Comparison of ENCODE assay signal across 5 fruit fly cellular contexts in the genomic region with DNA sequence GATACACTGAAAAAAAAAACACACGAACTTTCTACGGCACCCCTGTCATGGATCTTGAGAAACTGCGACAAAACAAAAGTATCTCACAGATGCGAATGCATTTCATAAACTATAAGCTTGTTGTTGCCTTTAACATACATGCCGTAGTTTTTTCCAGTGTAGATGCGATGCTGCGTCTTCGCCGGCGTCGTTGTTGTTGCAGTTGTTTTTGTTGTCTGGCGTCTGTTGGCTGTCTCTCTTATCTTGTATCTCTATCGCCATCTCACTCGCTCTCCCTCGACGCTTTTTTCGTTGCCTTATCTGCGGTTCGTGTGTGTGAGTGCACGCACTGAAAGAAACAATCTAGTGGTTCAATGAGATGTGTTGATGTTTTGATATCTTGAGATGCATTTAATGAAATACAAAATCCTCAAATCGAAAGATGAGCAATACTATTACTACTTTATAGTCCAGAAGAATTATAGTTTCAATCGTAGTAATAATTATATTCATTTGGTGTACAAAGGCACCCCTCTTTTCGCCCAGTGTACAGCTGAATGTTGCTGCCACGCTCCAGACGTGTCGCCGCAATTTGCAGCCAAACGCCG.
TF ChIP-seq lines count a peak whose summit lies in the region.

No protein-coding gene starts in this region.

- peak; percentile 56 for TF ChIP-seq CTCF in whole organism, embryonic (GFP tag; optimal IDR thresholded peaks at IDR 0.05; lab: Kevin White, UChicago)

TF ChIP-seq in whole organism, adult, 20 proteins besides CTCF, POLR2A, EP300 and RAD21 (continues in another document):
- peak; percentile 51 for TF ChIP-seq tj (GFP tag; optimal IDR thresholded peaks at IDR 0.05; lab: Kevin White, UChicago)
- peak; percentile 15 for TF ChIP-seq pad (GFP tag; optimal IDR thresholded peaks at IDR 0.05; lab: Kevin White, UChicago)
- peak; percentile 36 for TF ChIP-seq Clk (GFP tag; optimal IDR thresholded peaks at IDR 0.05; lab: Kevin White, UChicago)
- TF ChIP-seq CG11617 (GFP tag; optimal IDR thresholded peaks at IDR 0.05; lab: Kevin White, UChicago) = peak; percentile 59
- TF ChIP-seq cic (GFP tag; optimal IDR thresholded peaks at IDR 0.05; lab: Kevin White, UChicago) = peak; percentile 29
- no peak for TF ChIP-seq ovo (GFP tag; optimal IDR thresholded peaks at IDR 0.05; lab: Kevin White, UChicago)
- TF ChIP-seq Mnt (GFP tag; optimal IDR thresholded peaks at IDR 0.05; lab: Kevin White, UChicago) = peak; percentile 26
- TF ChIP-seq CG5204 (GFP tag; optimal IDR thresholded peaks at IDR 0.05; lab: Kevin White, UChicago) = peak; percentile 69
- peak; percentile 58 for TF ChIP-seq CG33017 (tag; optimal IDR thresholded peaks at IDR 0.05; lab: Kevin White, UChicago)
- TF ChIP-seq CG7045 (GFP tag; optimal IDR thresholded peaks at IDR 0.05; lab: Kevin White, UChicago) = peak; percentile 55
- peak; percentile 48 for TF ChIP-seq CG1620 (GFP tag; optimal IDR thresholded peaks at IDR 0.05; lab: Kevin White, UChicago)
- TF ChIP-seq CG12768 (GFP tag; optimal IDR thresholded peaks at IDR 0.05; lab: Kevin White, UChicago) = peak; percentile 59
- TF ChIP-seq kay (GFP tag; lab: Kevin White, UChicago; ENCODE audit: borderline replicate concordance) = no peak
- TF ChIP-seq bab1 (GFP tag; optimal IDR thresholded peaks at IDR 0.05; lab: Kevin White, UChicago) = no peak
- peak; percentile 81 for TF ChIP-seq Hr96 (GFP tag; optimal IDR thresholded peaks at IDR 0.05; lab: Kevin White, UChicago)
- TF ChIP-seq CG7101 (tag; optimal IDR thresholded peaks at IDR 0.05; lab: Kevin White, UChicago) = peak; percentile 70

TF ChIP-seq in whole organism, embryonic, 481 proteins besides CTCF, POLR2A, EP300 and RAD21 (continues in another document):
- peak; percentile 91 for TF ChIP-seq Abd-B (GFP tag; optimal IDR thresholded peaks at IDR 0.05; lab: Kevin White, UChicago)
- peak; percentile 93 for TF ChIP-seq CG16779 (GFP tag; IDR thresholded peaks at IDR 0.05; lab: Robert Waterston, UW)
- peak; percentile 98 for TF ChIP-seq CG8290 (GFP tag; optimal IDR thresholded peaks at IDR 0.05; lab: Kevin White, UChicago)
- peak; percentile 93 to 94 for TF ChIP-seq CG8290 (tag; optimal IDR thresholded peaks at IDR 0.05; lab: Kevin White, UChicago)
- TF ChIP-seq B-H2 (GFP tag; optimal IDR thresholded peaks at IDR 0.05; lab: Kevin White, UChicago) = peak; percentile 79
- peak; percentile 93 for TF ChIP-seq CG2120 (GFP tag; optimal IDR thresholded peaks at IDR 0.05; lab: Kevin White, UChicago)
- peak; percentile 85 for TF ChIP-seq Ets97D (GFP tag; optimal IDR thresholded peaks at IDR 0.05; lab: Kevin White, UChicago)
- TF ChIP-seq sc (optimal IDR thresholded peaks at IDR 0.05; lab: Kevin White, UChicago) = no peak
- TF ChIP-seq sc (GFP tag; optimal IDR thresholded peaks at IDR 0.05; lab: Kevin White, UChicago) = peak; percentile 68
- TF ChIP-seq Scr (GFP tag; IDR thresholded peaks at IDR 0.05; lab: Robert Waterston, UW; ENCODE audit: partially characterized antibody) = no peak
- TF ChIP-seq dpn (GFP tag; optimal IDR thresholded peaks at IDR 0.05; lab: Kevin White, UChicago) = peak; percentile 98
- peak; percentile 91 for TF ChIP-seq CG4328 (GFP tag; optimal IDR thresholded peaks at IDR 0.05; lab: Kevin White, UChicago)
- TF ChIP-seq Ptx1 (GFP tag; IDR thresholded peaks at IDR 0.05; lab: Robert Waterston, UW) = peak; percentile 96
- no peak for TF ChIP-seq sna (GFP tag; IDR thresholded peaks at IDR 0.05; lab: Robert Waterston, UW; ENCODE audit: partially characterized antibody)
- peak; percentile 98 for TF ChIP-seq CG33213 (GFP tag; optimal IDR thresholded peaks at IDR 0.05; lab: Kevin White, UChicago)
- peak; percentile 96 for TF ChIP-seq CG10959 (GFP tag; IDR thresholded peaks at IDR 0.05; lab: Robert Waterston, UW)
- peak; percentile 97 for TF ChIP-seq slp2 (GFP tag; optimal IDR thresholded peaks at IDR 0.05; lab: Kevin White, UChicago)

TF ChIP-seq in whole organism, prepupa, 60 proteins besides CTCF, POLR2A, EP300 and RAD21 (continues in another document):
- TF ChIP-seq svp (GFP tag; lab: Kevin White, UChicago) (peak; percentile 99), CG6792 (GFP tag; optimal IDR thresholded peaks at IDR 0.05; lab: Kevin White, UChicago) (peak; percentile 98), CG32006 (GFP tag; optimal IDR thresholded peaks at IDR 0.05; lab: Kevin White, UChicago) (peak; percentile 97), Met (GFP tag; optimal IDR thresholded peaks at IDR 0.05; lab: Kevin White, UChicago) (peak; percentile 97), Sox15 (GFP tag; optimal IDR thresholded peaks at IDR 0.05; lab: Kevin White, UChicago) (peak; percentile 96), cyc (GFP tag; optimal IDR thresholded peaks at IDR 0.05; lab: Kevin White, UChicago) (peak; percentile 99), CG15336 (GFP tag; IDR thresholded peaks at IDR 0.05; lab: Robert Waterston, UW) (peak; percentile 95), CG10631 (GFP tag; optimal IDR thresholded peaks at IDR 0.05; lab: Kevin White, UChicago) (peak; percentile 97), CG3032 (tag; optimal IDR thresholded peaks at IDR 0.05; lab: Kevin White, UChicago) (peak; percentile 74), Ets21C (GFP tag; optimal IDR thresholded peaks at IDR 0.05; lab: Kevin White, UChicago) (peak; percentile 96), Sox102F (GFP tag; optimal IDR thresholded peaks at IDR 0.05; lab: Kevin White, UChicago) (peak; percentile 97), Eip75B (GFP tag; optimal IDR thresholded peaks at IDR 0.05; lab: Kevin White, UChicago) (peak; percentile 98), CG8632 (GFP tag; optimal IDR thresholded peaks at IDR 0.05; lab: Kevin White, UChicago) (peak; percentile 95), spab (GFP tag; optimal IDR thresholded peaks at IDR 0.05; lab: Kevin White, UChicago) (peak; percentile 97), fd85E (GFP tag; optimal IDR thresholded peaks at IDR 0.05; lab: Kevin White, UChicago) (peak; percentile 94), CG8319 (GFP tag; optimal IDR thresholded peaks at IDR 0.05; lab: Kevin White, UChicago) (peak; percentile 95), CG11762 (GFP tag; optimal IDR thresholded peaks at IDR 0.05; lab: Kevin White, UChicago; ENCODE audit: insufficient read depth) (peak; percentile 97)

TF ChIP-seq in whole organism, pupa, 21 proteins besides CTCF, POLR2A, EP300 and RAD21 (continues in another document):
- TF ChIP-seq CG4496 (GFP tag; IDR thresholded peaks at IDR 0.05; lab: Robert Waterston, UW) (peak; percentile 98), CG8301 (tag; optimal IDR thresholded peaks at IDR 0.05; lab: Kevin White, UChicago) (peak; percentile 92), CG8159 (tag; optimal IDR thresholded peaks at IDR 0.05; lab: Kevin White, UChicago) (peak; percentile 94), CG14655 (GFP tag; optimal IDR thresholded peaks at IDR 0.05; lab: Kevin White, UChicago) (peak; percentile 96), EcR (GFP tag; optimal IDR thresholded peaks at IDR 0.05; lab: Kevin White, UChicago) (no peak), CG10348 (GFP tag; IDR thresholded peaks at IDR 0.05; lab: Robert Waterston, UW) (peak; percentile 79), rn (GFP tag; IDR thresholded peaks at IDR 0.05; lab: Robert Waterston, UW) (peak; percentile 94), CG15710 (tag; optimal IDR thresholded peaks at IDR 0.05; lab: Kevin White, UChicago) (peak; percentile 95), CG9948 (tag; optimal IDR thresholded peaks at IDR 0.05; lab: Kevin White, UChicago) (peak; percentile 86), Pif1B (GFP tag; optimal IDR thresholded peaks at IDR 0.05; lab: Kevin White, UChicago) (peak; percentile 95), Ets98B (GFP tag; IDR thresholded peaks at IDR 0.05; lab: Robert Waterston, UW) (peak; percentile 97), CG17806 (tag; optimal IDR thresholded peaks at IDR 0.05; lab: Kevin White, UChicago) (peak; percentile 92), CG32121 (GFP tag; IDR thresholded peaks at IDR 0.05; lab: Robert Waterston, UW) (peak; percentile 92), CG34367 (tag; optimal IDR thresholded peaks at IDR 0.05; lab: Kevin White, UChicago) (peak; percentile 92), D1 (tag; optimal IDR thresholded peaks at IDR 0.05; lab: Kevin White, UChicago) (peak; percentile 27), gl (tag; optimal IDR thresholded peaks at IDR 0.05; lab: Kevin White, UChicago) (peak; percentile 89), CG13204 (GFP tag; optimal IDR thresholded peaks at IDR 0.05; lab: Kevin White, UChicago) (peak; percentile 95), Pif1A (GFP tag; optimal IDR thresholded peaks at IDR 0.05; lab: Kevin White, UChicago) (peak; percentile 98), fd96Ca (GFP tag; IDR thresholded peaks at IDR 0.05; lab: Robert Waterston, UW) (peak; percentile 98)

TF ChIP-seq in whole organism, wandering third instar larva, 38 proteins besides CTCF, POLR2A, EP300 and RAD21 (continues in another document):
- TF ChIP-seq pan (optimal IDR thresholded peaks at IDR 0.05; lab: Kevin White, UChicago) (no peak), fru (GFP tag; optimal IDR thresholded peaks at IDR 0.05; lab: Kevin White, UChicago) (peak; percentile 98), foxo (GFP tag; optimal IDR thresholded peaks at IDR 0.05; lab: Kevin White, UChicago) (peak; percentile 86 to 99), HLH106 (tag; optimal IDR thresholded peaks at IDR 0.05; lab: Kevin White, UChicago) (peak; percentile 79), Vsx2 (GFP tag; optimal IDR thresholded peaks at IDR 0.05; lab: Kevin White, UChicago; ENCODE audit: partially characterized antibody) (no peak), OdsH (GFP tag; optimal IDR thresholded peaks at IDR 0.05; lab: Kevin White, UChicago) (peak; percentile 95), woc (GFP tag; optimal IDR thresholded peaks at IDR 0.05; lab: Kevin White, UChicago) (peak; percentile 92), Hnf4 (GFP tag; optimal IDR thresholded peaks at IDR 0.05; lab: Kevin White, UChicago) (peak; percentile 97), Jra (GFP tag; optimal IDR thresholded peaks at IDR 0.05; lab: Kevin White, UChicago) (peak; percentile 93), rgr (GFP tag; optimal IDR thresholded peaks at IDR 0.05; lab: Kevin White, UChicago) (peak; percentile 97), usp (GFP tag; optimal IDR thresholded peaks at IDR 0.05; lab: Kevin White, UChicago) (no peak), sv (GFP tag; optimal IDR thresholded peaks at IDR 0.05; lab: Kevin White, UChicago) (peak; percentile 99), brk (GFP tag; optimal IDR thresholded peaks at IDR 0.05; lab: Kevin White, UChicago) (peak; percentile 88), br (GFP tag; optimal IDR thresholded peaks at IDR 0.05; lab: Kevin White, UChicago) (peak; percentile 98), GATAd (GFP tag; optimal IDR thresholded peaks at IDR 0.05; lab: Kevin White, UChicago) (peak; percentile 90), CG9705 (GFP tag; optimal IDR thresholded peaks at IDR 0.05; lab: Kevin White, UChicago) (peak; percentile 93), Myc (optimal IDR thresholded peaks at IDR 0.05; lab: Kevin White, UChicago) (no peak), dmrt93B (GFP tag; optimal IDR thresholded peaks at IDR 0.05; lab: Kevin White, UChicago) (peak; percentile 94), Dfd (GFP tag; optimal IDR thresholded peaks at IDR 0.05; lab: Kevin White, UChicago) (no peak), CrebA (GFP tag; optimal IDR thresholded peaks at IDR 0.05; lab: Kevin White, UChicago; ENCODE audit: borderline replicate concordance) (no peak), Sp1 (GFP tag; optimal IDR thresholded peaks at IDR 0.05; lab: Kevin White, UChicago) (peak; percentile 93), N (GFP tag; optimal IDR thresholded peaks at IDR 0.05; lab: Kevin White, UChicago) (no peak)
